Fruit fly (Drosophila melanogaster): Measurements from ENCODE around the gene CanA-14F.
A peak's percentile ranks its signal among the peaks of the same experiment; 100 is the strongest.

CanA-14F gene

dm6 chrX:16552567-16552966, 34.4 kb downstream of the CanA-14F start (continued):
- peak; percentile 79 for TF ChIP-seq exex (tag; optimal IDR thresholded peaks at IDR 0.05)
- TF ChIP-seq usp (GFP tag; optimal IDR thresholded peaks at IDR 0.05): no peak
- TF ChIP-seq oc (tag; optimal IDR thresholded peaks at IDR 0.05): peak; percentile 37
- no peak for TF ChIP-seq CG3726 (GFP tag; IDR thresholded peaks at IDR 0.05)
- TF ChIP-seq CG18764 (GFP tag; optimal IDR thresholded peaks at IDR 0.05): peak; percentile 65
- peak; percentile 81 for TF ChIP-seq dmrt11E (tag; optimal IDR thresholded peaks at IDR 0.05)
- TF ChIP-seq ftz-f1 (GFP tag; optimal IDR thresholded peaks at IDR 0.05): no peak
- peak; percentile 75 for TF ChIP-seq seq (GFP tag; IDR thresholded peaks at IDR 0.05)
- 0 out of 2 replicates have a peak, but pooled peaks have one; percentile 22 for TF ChIP-seq aop (GFP tag; IDR thresholded peaks at IDR 0.05)
- peak; percentile 37; the same call in 1 of the 2 replicates for TF ChIP-seq CG16779 (GFP tag; IDR thresholded peaks at IDR 0.05)
- TF ChIP-seq Nf-YC (tag; optimal IDR thresholded peaks at IDR 0.05): peak; percentile 54
- peak; percentile 13; the same call in 1 of the 2 replicates for TF ChIP-seq CG17612 (GFP tag; IDR thresholded peaks at IDR 0.05)
- TF ChIP-seq vfl (GFP tag; optimal IDR thresholded peaks at IDR 0.05): peak; percentile 42
- TF ChIP-seq dysf (GFP tag; IDR thresholded peaks at IDR 0.05): peak; percentile 86; the same call in 2 of the 3 replicates
- TF ChIP-seq ase (GFP tag; IDR thresholded peaks at IDR 0.05): peak; percentile 67
- TF ChIP-seq Hr51 (GFP tag; optimal IDR thresholded peaks at IDR 0.05): peak; percentile 28 to 89
- peak; percentile 58 for TF ChIP-seq CG2202 (tag; optimal IDR thresholded peaks at IDR 0.05)
- TF ChIP-seq CG10654 (GFP tag; optimal IDR thresholded peaks at IDR 0.05): peak; percentile 78
- no peak for TF ChIP-seq CG17912 (GFP tag; optimal IDR thresholded peaks at IDR 0.05)
- TF ChIP-seq HmgZ (tag; optimal IDR thresholded peaks at IDR 0.05): peak; percentile 83
- peak; percentile 59 for TF ChIP-seq CG4328 (GFP tag; optimal IDR thresholded peaks at IDR 0.05)
- no peak for TF ChIP-seq CG17385 (GFP tag; optimal IDR thresholded peaks at IDR 0.05)
- TF ChIP-seq tup (GFP tag; optimal IDR thresholded peaks at IDR 0.05): peak; percentile 17
- TF ChIP-seq tin (GFP tag; optimal IDR thresholded peaks at IDR 0.05): peak; percentile 76
- TF ChIP-seq Doc2 (GFP tag; IDR thresholded peaks at IDR 0.05): no peak
- TF ChIP-seq CG1529 (GFP tag; optimal IDR thresholded peaks at IDR 0.05): peak; percentile 81
- no peak for TF ChIP-seq Kr (GFP tag; optimal IDR thresholded peaks at IDR 0.05)
- no peak for TF ChIP-seq Doc3 (GFP tag; IDR thresholded peaks at IDR 0.05; ENCODE audit: partially characterized antibody)
- TF ChIP-seq CG14014 (GFP tag; IDR thresholded peaks at IDR 0.05): peak; percentile 74; the same call in 1 of the 2 replicates
- no peak for TF ChIP-seq CG10321 (GFP tag; IDR thresholded peaks at IDR 0.05)
- TF ChIP-seq CG8089 (GFP tag; optimal IDR thresholded peaks at IDR 0.05): peak; percentile 23
- peak; percentile 58 for TF ChIP-seq zen (tag; optimal IDR thresholded peaks at IDR 0.05)
- no peak for TF ChIP-seq bigmax (GFP tag; optimal IDR thresholded peaks at IDR 0.05)
- peak; percentile 89 for TF ChIP-seq lab (GFP tag; optimal IDR thresholded peaks at IDR 0.05)
- peak; percentile 77 for TF ChIP-seq cwo (GFP tag; optimal IDR thresholded peaks at IDR 0.05)
- no peak for TF ChIP-seq Tbp (GFP tag; optimal IDR thresholded peaks at IDR 0.05)
- TF ChIP-seq CG13624 (GFP tag; optimal IDR thresholded peaks at IDR 0.05): peak; percentile 39
- TF ChIP-seq row (GFP tag; IDR thresholded peaks at IDR 0.05): peak; percentile 82
- TF ChIP-seq D (optimal IDR thresholded peaks at IDR 0.05): no peak
- TF ChIP-seq D (GFP tag; optimal IDR thresholded peaks at IDR 0.05): peak; percentile 83
- TF ChIP-seq ap (GFP tag; IDR thresholded peaks at IDR 0.05): peak; percentile 63
- peak; percentile 44 for TF ChIP-seq CG8944 (GFP tag; optimal IDR thresholded peaks at IDR 0.05)
- TF ChIP-seq Dip3 (GFP tag; optimal IDR thresholded peaks at IDR 0.05): peak; percentile 39
- peak; percentile 76 for TF ChIP-seq odd (GFP tag; optimal IDR thresholded peaks at IDR 0.05)
- no peak for TF ChIP-seq CG3995 (GFP tag; optimal IDR thresholded peaks at IDR 0.05)
- no peak for TF ChIP-seq HmgD (GFP tag; optimal IDR thresholded peaks at IDR 0.05)
- peak; percentile 84 for TF ChIP-seq Rfx (GFP tag; IDR thresholded peaks at IDR 0.05)
- peak; percentile 81 for TF ChIP-seq E2f1 (GFP tag; IDR thresholded peaks at IDR 0.05)
- peak; percentile 68 for TF ChIP-seq slou (GFP tag; optimal IDR thresholded peaks at IDR 0.05)
- TF ChIP-seq ind (GFP tag; optimal IDR thresholded peaks at IDR 0.05): peak; percentile 80
- no peak for TF ChIP-seq CG3163 (GFP tag; optimal IDR thresholded peaks at IDR 0.05)
- TF ChIP-seq Sin3A (optimal IDR thresholded peaks at IDR 0.05): peak; percentile 2
- peak; percentile 86 for TF ChIP-seq slbo (GFP tag; IDR thresholded peaks at IDR 0.05)
